Worm (Caenorhabditis elegans) whole organism, L3 larva: Measurements from ENCODE around the gene F35G12.7.

Source experiments
- R02D3.7 ChIP-seq: fragments of 150-350 bp; optimal IDR thresholded peaks from 2 replicates; lab custom pipeline; 2014; ENCODE audit warnings: missing biosample characterization, missing genetic modification characterization
- ZK546.5 ChIP-seq: sonication (generic microtip); optimal IDR thresholded peaks from 2 replicates; lab custom pipeline; 2017; ENCODE audit warnings: missing biosample characterization, missing genetic modification characterization
- aly-2 ChIP-seq: fragments of 150-350 bp; optimal IDR thresholded peaks from 2 replicates; lab custom pipeline; 2014; ENCODE audit warnings: missing biosample characterization, missing genetic modification characterization
- ama-1 ChIP-seq: fragments of 150-350 bp; optimal IDR thresholded peaks from 2 replicates; lab custom pipeline; 2018
- ceh-16 ChIP-seq: sonication (generic microtip); optimal IDR thresholded peaks from 2 replicates; lab custom pipeline; 2017; ENCODE audit warnings: missing biosample characterization, missing genetic modification characterization
- ceh-28 ChIP-seq: fragments of 150-350 bp; optimal IDR thresholded peaks from 2 replicates; lab custom pipeline; 2014; ENCODE audit warnings: missing biosample characterization, missing genetic modification reagents, missing genetic modification characterization
- ceh-82 ChIP-seq: fragments of 150-350 bp; optimal IDR thresholded peaks from 2 replicates; lab custom pipeline; 2014; ENCODE audit warnings: missing biosample characterization, missing genetic modification characterization
- ceh-9 ChIP-seq: sonication (generic microtip); optimal IDR thresholded peaks from 2 replicates; lab custom pipeline; 2018; ENCODE audit warnings: missing biosample characterization, missing genetic modification characterization
- daf-12 ChIP-seq: fragments of 150-350 bp; optimal IDR thresholded peaks from 2 replicates; lab custom pipeline; 2014; ENCODE audit warnings: missing biosample characterization, missing genetic modification reagents, missing genetic modification characterization
- egl-27 ChIP-seq: sonication (generic microtip); optimal IDR thresholded peaks from 4 replicates; lab custom pipeline; 2017; ENCODE audit warnings: missing biosample characterization, missing genetic modification reagents, missing genetic modification characterization
- egl-5 ChIP-seq: fragments of 150-350 bp; optimal IDR thresholded peaks from 2 replicates; lab custom pipeline; 2017; ENCODE audit warnings: missing biosample characterization, missing genetic modification reagents, missing genetic modification characterization, inconsistent platforms
- elt-1 ChIP-seq: fragments of 150-350 bp; optimal IDR thresholded peaks from 2 replicates; lab custom pipeline; 2014; ENCODE audit warnings: missing biosample characterization, missing genetic modification characterization
- elt-2 ChIP-seq: sonication (generic microtip); optimal IDR thresholded peaks from 2 replicates; lab custom pipeline; 2016; ENCODE audit warnings: missing genetic modification reagents, mild to moderate bottlenecking, missing genetic modification characterization, missing compliant biosample characterization
- elt-3 ChIP-seq, 3 experiments: fragments of 150-350 bp in 1 of 3; sonication (generic microtip) in 2 of 3; optimal IDR thresholded peaks; 2 replicates in 2 of 3; 4 replicates in 1 of 3; lab custom pipeline; 2014 to 2017; ENCODE audit warnings: missing biosample characterization in 3 of 3, missing genetic modification characterization in 3 of 3
- eor-1 ChIP-seq, 2 experiments: fragments of 150-350 bp; optimal IDR thresholded peaks; 2 replicates each; lab custom pipeline; 2014 to 2018; ENCODE audit warnings: missing biosample characterization in 2 of 2, missing genetic modification characterization in 2 of 2
- fkh-10 ChIP-seq: sonication (generic microtip); optimal IDR thresholded peaks from 2 replicates; lab custom pipeline; 2017; ENCODE audit warnings: missing biosample characterization, missing genetic modification reagents, missing genetic modification characterization
- fkh-2 ChIP-seq: fragments of 150-350 bp; optimal IDR thresholded peaks from 2 replicates; lab custom pipeline; 2014; ENCODE audit warnings: missing biosample characterization, missing genetic modification reagents, missing genetic modification characterization
- fos-1 ChIP-seq: fragments of 150-350 bp; optimal IDR thresholded peaks from 2 replicates; lab custom pipeline; 2014; ENCODE audit warnings: missing biosample characterization, missing genetic modification characterization
- hmg-11 ChIP-seq: sonication (generic microtip); optimal IDR thresholded peaks from 2 replicates; lab custom pipeline; 2016; ENCODE audit warnings: missing genetic modification characterization, missing compliant biosample characterization
- jun-1 ChIP-seq: fragments of 150-350 bp; optimal IDR thresholded peaks from 2 replicates; lab custom pipeline; 2014; ENCODE audit warnings: missing biosample characterization, missing genetic modification reagents, missing genetic modification characterization
- lin-15B ChIP-seq: fragments of 150-350 bp; optimal IDR thresholded peaks from 2 replicates; lab custom pipeline; 2014; ENCODE audit warnings: missing biosample characterization, missing genetic modification characterization
- lin-39 ChIP-seq: fragments of 150-350 bp; optimal IDR thresholded peaks from 2 replicates; lab custom pipeline; 2018; ENCODE audit warnings: missing biosample characterization, missing genetic modification reagents, missing genetic modification characterization
- lsy-12 ChIP-seq: sonication (generic microtip); optimal IDR thresholded peaks from 2 replicates; lab custom pipeline; 2016; ENCODE audit warnings: mild to moderate bottlenecking, missing genetic modification characterization, missing compliant biosample characterization
- mdl-1 ChIP-seq: fragments of 150-350 bp; optimal IDR thresholded peaks from 2 replicates; lab custom pipeline; 2014; ENCODE audit warnings: missing biosample characterization, missing genetic modification characterization
- mml-1 ChIP-seq: fragments of 150-350 bp; sonication (generic microtip); optimal IDR thresholded peaks from 3 replicates; lab custom pipeline; 2014; ENCODE audit warnings: missing biosample characterization, missing genetic modification characterization
- nfya-1 ChIP-seq: sonication (generic microtip); optimal IDR thresholded peaks from 2 replicates; lab custom pipeline; 2017; ENCODE audit warnings: missing genetic modification characterization, mild to moderate bottlenecking, missing compliant biosample characterization, antibody characterized with exemption, moderate library complexity; ENCODE audit not compliant: insufficient read depth
- nhr-11 ChIP-seq: fragments of 150-350 bp; optimal IDR thresholded peaks from 2 replicates; lab custom pipeline; 2014; ENCODE audit warnings: missing biosample characterization, missing genetic modification characterization
- nhr-12 ChIP-seq: fragments of 150-350 bp; optimal IDR thresholded peaks from 2 replicates; lab custom pipeline; 2014; ENCODE audit warnings: missing biosample characterization, missing genetic modification characterization
- nhr-23 ChIP-seq: fragments of 150-350 bp; optimal IDR thresholded peaks from 2 replicates; lab custom pipeline; 2014; ENCODE audit warnings: missing biosample characterization, missing genetic modification reagents, missing genetic modification characterization
- nhr-237 ChIP-seq: fragments of 150-350 bp; optimal IDR thresholded peaks from 2 replicates; lab custom pipeline; 2014; ENCODE audit warnings: missing biosample characterization, missing genetic modification characterization
- nhr-25 ChIP-seq: sonication (generic microtip); optimal IDR thresholded peaks from 2 replicates; lab custom pipeline; 2017; ENCODE audit warnings: missing biosample characterization, missing genetic modification characterization
- nhr-28 ChIP-seq: fragments of 150-350 bp; optimal IDR thresholded peaks from 2 replicates; lab custom pipeline; 2014; ENCODE audit warnings: missing biosample characterization, missing genetic modification characterization
- nhr-43 ChIP-seq: sonication (generic microtip); optimal IDR thresholded peaks from 2 replicates; lab custom pipeline; 2016; ENCODE audit warnings: mild to moderate bottlenecking, missing genetic modification characterization, missing compliant biosample characterization; ENCODE audit not compliant: poor library complexity, severe bottlenecking
- nhr-67 ChIP-seq: fragments of 150-350 bp; optimal IDR thresholded peaks from 2 replicates; lab custom pipeline; 2014; ENCODE audit warnings: missing biosample characterization, missing genetic modification characterization
- nhr-76 ChIP-seq: fragments of 150-350 bp; sonication (generic microtip); optimal IDR thresholded peaks from 5 replicates; lab custom pipeline; 2014; ENCODE audit warnings: missing biosample characterization, missing genetic modification characterization
- nhr-77 ChIP-seq: fragments of 150-350 bp; optimal IDR thresholded peaks from 2 replicates; lab custom pipeline; 2014; ENCODE audit warnings: missing biosample characterization, missing genetic modification characterization
- pha-4 ChIP-seq: fragments of 150-350 bp; optimal IDR thresholded peaks from 2 replicates; lab custom pipeline; 2014; ENCODE audit warnings: missing biosample characterization, missing genetic modification reagents, missing genetic modification characterization
- pqm-1 ChIP-seq: fragments of 150-350 bp; optimal IDR thresholded peaks from 2 replicates; lab custom pipeline; 2017; ENCODE audit warnings: missing biosample characterization, missing genetic modification characterization, inconsistent platforms
- sea-2 ChIP-seq: fragments of 150-350 bp; sonication (generic microtip); optimal IDR thresholded peaks from 4 replicates; lab custom pipeline; 2014; ENCODE audit warnings: missing biosample characterization, missing genetic modification reagents, missing genetic modification characterization
- skn-1 ChIP-seq: fragments of 150-350 bp; optimal IDR thresholded peaks from 2 replicates; lab custom pipeline; 2014; ENCODE audit warnings: missing biosample characterization, missing genetic modification characterization
- snpc-4 ChIP-seq: fragments of 150-350 bp; optimal IDR thresholded peaks from 2 replicates; lab custom pipeline; 2014; ENCODE audit warnings: missing biosample characterization, missing genetic modification characterization
- tbx-2 ChIP-seq: sonication (generic microtip); optimal IDR thresholded peaks from 2 replicates; lab custom pipeline; 2016; ENCODE audit warnings: mild to moderate bottlenecking, missing genetic modification characterization, missing compliant biosample characterization
- unc-39 ChIP-seq: sonication (generic microtip); optimal IDR thresholded peaks from 4 replicates; lab custom pipeline; 2017; ENCODE audit warnings: missing biosample characterization, missing genetic modification characterization
- unc-62 ChIP-seq: fragments of 150-350 bp; sonication (generic microtip); optimal IDR thresholded peaks from 4 replicates; lab custom pipeline; 2014; ENCODE audit warnings: missing biosample characterization, missing genetic modification reagents, missing genetic modification characterization
- zag-1 ChIP-seq: fragments of 150-350 bp; optimal IDR thresholded peaks from 2 replicates; lab custom pipeline; 2014; ENCODE audit warnings: missing biosample characterization, missing genetic modification characterization
- ztf-11 ChIP-seq: fragments of 150-350 bp; optimal IDR thresholded peaks from 2 replicates; lab custom pipeline; 2014; ENCODE audit warnings: missing biosample characterization, missing genetic modification characterization
- ztf-4 ChIP-seq: fragments of 150-350 bp; optimal IDR thresholded peaks from 2 replicates; lab custom pipeline; 2014; ENCODE audit warnings: missing biosample characterization, missing genetic modification characterization

The F35G12.7 gene

DNA sequence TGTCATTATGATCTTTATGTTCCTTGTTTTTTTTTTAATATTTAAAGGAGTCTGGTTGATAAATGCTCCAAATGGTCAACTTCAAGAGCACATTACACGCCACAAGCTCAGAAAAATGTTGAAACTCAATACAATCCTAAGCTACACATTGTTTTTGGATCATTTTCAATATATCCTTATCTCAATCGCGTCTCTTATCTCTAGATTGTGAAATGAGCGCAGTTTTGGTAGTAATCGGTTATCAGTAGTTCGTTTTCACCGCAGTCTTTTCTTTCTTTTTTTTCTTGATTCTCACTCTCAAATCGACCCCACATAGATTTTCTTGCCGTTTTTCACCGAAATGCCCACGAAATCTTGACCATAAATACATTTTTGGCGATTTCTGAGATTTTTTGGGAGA, 34.3 kb downstream of the F35G12.7 start:
- TF ChIP-seq pqm-1 (tag; lab: Kevin White, UChicago) (no peak), elt-2 (peak; percentile 56)

DNA sequence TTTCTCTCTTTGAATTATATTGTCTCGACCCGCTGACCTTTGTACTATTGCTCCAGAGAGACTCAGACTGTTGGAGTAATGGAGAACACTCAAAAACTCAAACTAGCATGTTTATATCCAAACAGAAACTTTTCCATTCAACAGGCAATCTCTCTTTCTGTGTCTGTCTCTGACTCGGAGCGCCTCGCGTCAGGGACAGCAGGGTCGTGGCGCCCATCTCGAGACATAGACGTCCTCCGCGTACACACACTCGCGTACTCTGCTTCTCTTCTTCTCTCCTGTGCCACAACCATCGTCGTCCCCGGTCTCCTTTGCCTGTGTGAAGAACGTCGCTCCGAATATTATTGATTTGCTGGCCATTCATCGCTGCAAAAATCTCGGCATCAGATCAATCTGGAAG, 35.2 kb downstream of the F35G12.7 start:
- TF ChIP-seq elt-3 (tag; optimal IDR thresholded peaks at IDR 0.05; lab: Kevin White, UChicago) (no peak), nhr-11 (tag; lab: Kevin White, UChicago) (no peak), ztf-11 (tag; lab: Kevin White, UChicago) (no peak), ceh-82 (no peak), eor-1 (tag; optimal IDR thresholded peaks at IDR 0.05; lab: Kevin White, UChicago) (no peak), fos-1 (tag; lab: Kevin White, UChicago) (no peak), nhr-43 (tag; lab: Kevin White, UChicago) (peak; percentile 11), egl-5 (tag; lab: Kevin White, UChicago) (peak; percentile 27), mml-1 (no peak), ceh-16 (tag; lab: Kevin White, UChicago) (no peak), snpc-4 (tag; lab: Kevin White, UChicago) (peak; percentile 38), tbx-2 (tag; lab: Kevin White, UChicago) (no peak), pha-4 (tag; lab: Kevin White, UChicago) (peak; percentile 94), nhr-67 (tag; lab: Kevin White, UChicago) (no peak), ama-1 (lab: Kevin White, UChicago) (peak; percentile 19), skn-1 (no peak), elt-1 (tag; lab: Kevin White, UChicago) (no peak), fkh-2 (peak; percentile 19), nhr-23 (tag; lab: Kevin White, UChicago) (peak; percentile 61), egl-27 (no peak), sea-2 (GFP tag; lab: Kevin White, UChicago) (no peak), ZK546.5 (tag; lab: Kevin White, UChicago) (no peak), lin-39 (tag; lab: Kevin White, UChicago) (peak; percentile 87), nhr-237 (tag; lab: Kevin White, UChicago) (no peak), nhr-76 (tag; lab: Kevin White, UChicago) (no peak), ceh-28 (tag; lab: Kevin White, UChicago) (peak; percentile 50), R02D3.7 (peak; percentile 52), nfya-1 (tag; lab: Kevin White, UChicago) (peak; percentile 81), hmg-11 (tag; lab: Kevin White, UChicago) (peak; percentile 91), nhr-12 (tag; lab: Kevin White, UChicago) (no peak), unc-62 (GFP tag; lab: Kevin White, UChicago) (no peak), pqm-1 (tag; lab: Kevin White, UChicago) (peak; percentile 81), lsy-12 (tag; lab: Kevin White, UChicago) (peak; percentile 48), lin-15B (tag; lab: Kevin White, UChicago) (peak; percentile 72), mdl-1 (peak; percentile 16), nhr-77 (no peak), ceh-9 (tag; lab: Kevin White, UChicago) (no peak), aly-2 (tag; lab: Kevin White, UChicago) (no peak), nhr-28 (tag; lab: Kevin White, UChicago) (no peak), ztf-4 (no peak), nhr-25 (tag; lab: Kevin White, UChicago) (peak; percentile 79), unc-39 (tag; lab: Kevin White, UChicago) (no peak), daf-12 (no peak), fkh-10 (GFP tag; lab: Kevin White, UChicago) (no peak), jun-1 (tag; lab: Kevin White, UChicago) (peak; percentile 44), elt-2 (peak; percentile 80), zag-1 (tag; lab: Kevin White, UChicago) (no peak)
